Fruit fly (Drosophila melanogaster): ENCODE data around the gene CG14805.

DNA sequence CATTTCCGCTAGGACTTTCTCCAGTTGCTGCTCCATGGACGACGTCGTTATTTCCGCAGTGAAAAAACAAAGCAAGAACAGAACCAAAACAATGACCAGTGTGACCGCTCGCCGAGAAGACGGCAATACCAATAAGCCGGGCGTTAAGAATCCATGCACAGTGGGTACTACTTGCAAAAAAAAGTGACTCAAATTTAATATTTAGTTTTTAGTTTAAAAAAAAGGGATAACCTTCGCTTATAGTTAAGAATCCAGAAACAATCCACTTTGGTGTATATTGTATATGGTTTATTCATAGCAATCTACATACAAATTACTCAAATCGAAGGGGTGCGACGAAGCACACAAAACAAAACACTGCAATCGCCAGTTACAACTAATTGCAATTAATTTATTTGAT, 18.2 kb upstream of the CG14805 start, which contains the start of gene Lamtor5:
- TF ChIP-seq Pif1A (GFP tag; optimal IDR thresholded peaks at IDR 0.05) (no peak), CG34367 (tag; optimal IDR thresholded peaks at IDR 0.05) (peak; percentile 20)
